Worm (Caenorhabditis elegans): ENCODE measurements around the gene B0457.6.

B0457.6 gene

ce11 chrII:8889589-8889988 is 32.6 kb upstream of the B0457.6 start:
- TF ChIP-seq ceh-36 (tag; optimal IDR thresholded peaks at IDR 0.05) (no peak), sea-1 (GFP tag; conservative IDR thresholded peaks at IDR 0.05) (no peak), tbx-11 (GFP tag; IDR thresholded peaks at IDR 0.05) (no peak), scrt-1 (GFP tag; IDR thresholded peaks at IDR 0.05) (no peak), ama-1 (optimal IDR thresholded peaks at IDR 0.05) (no peak), ets-7 (tag; optimal IDR thresholded peaks at IDR 0.05) (no peak), pes-1 (GFP tag; IDR thresholded peaks at IDR 0.05) (no peak), aly-1 (tag; optimal IDR thresholded peaks at IDR 0.05) (no peak), hmg-4 (GFP tag; optimal IDR thresholded peaks at IDR 0.05) (no peak), ceh-13 (GFP tag; optimal IDR thresholded peaks at IDR 0.05) (no peak)

DNA sequence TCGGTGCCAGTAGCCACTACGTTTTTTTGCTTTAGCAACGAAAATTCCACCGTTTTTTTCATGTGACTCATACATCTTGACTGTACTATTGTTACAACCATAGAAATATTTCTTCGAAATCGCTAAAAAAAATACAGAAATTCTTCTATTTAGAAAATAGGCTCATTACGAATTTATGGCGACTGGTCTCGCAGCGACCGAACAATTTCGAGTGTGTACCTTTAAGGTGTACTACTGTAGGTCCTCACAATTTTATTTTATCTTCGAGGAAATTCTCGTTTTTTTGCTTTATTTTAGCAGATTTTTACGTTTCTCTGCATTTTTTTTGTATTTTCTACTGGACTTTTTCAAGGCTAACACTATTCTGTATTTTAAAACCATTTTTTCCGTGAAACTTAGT is 32.2 kb upstream of the B0457.6 start:
- TF ChIP-seq ceh-13 (GFP tag; optimal IDR thresholded peaks at IDR 0.05) = no peak
- no peak for TF ChIP-seq tbx-37 (GFP tag; conservative IDR thresholded peaks at IDR 0.05)
- no peak for TF ChIP-seq ama-1 (optimal IDR thresholded peaks at IDR 0.05)
- no peak for TF ChIP-seq flt-1 (GFP tag; IDR thresholded peaks at IDR 0.05)
- TF ChIP-seq hnd-1 (tag; optimal IDR thresholded peaks at IDR 0.05) = no peak
- no peak for TF ChIP-seq pes-1 (GFP tag; IDR thresholded peaks at IDR 0.05)
- no peak for TF ChIP-seq scrt-1 (GFP tag; IDR thresholded peaks at IDR 0.05)
- no peak for TF ChIP-seq sea-1 (GFP tag; conservative IDR thresholded peaks at IDR 0.05)
- no peak for TF ChIP-seq B0310.2 (tag; optimal IDR thresholded peaks at IDR 0.05)
- no peak for TF ChIP-seq tra-4 (tag; optimal IDR thresholded peaks at IDR 0.05)
- TF ChIP-seq ets-7 (tag; optimal IDR thresholded peaks at IDR 0.05) = no peak
- no peak for TF ChIP-seq aly-1 (tag; optimal IDR thresholded peaks at IDR 0.05)
- no peak for TF ChIP-seq tbx-11 (GFP tag; IDR thresholded peaks at IDR 0.05)
- TF ChIP-seq hmbx-1 (tag; optimal IDR thresholded peaks at IDR 0.05) = no peak
- no peak for TF ChIP-seq ceh-36 (tag; optimal IDR thresholded peaks at IDR 0.05)
- TF ChIP-seq hmg-4 (GFP tag; optimal IDR thresholded peaks at IDR 0.05) = no peak
- TF ChIP-seq F13C5.2 (tag; optimal IDR thresholded peaks at IDR 0.05) = no peak

DNA sequence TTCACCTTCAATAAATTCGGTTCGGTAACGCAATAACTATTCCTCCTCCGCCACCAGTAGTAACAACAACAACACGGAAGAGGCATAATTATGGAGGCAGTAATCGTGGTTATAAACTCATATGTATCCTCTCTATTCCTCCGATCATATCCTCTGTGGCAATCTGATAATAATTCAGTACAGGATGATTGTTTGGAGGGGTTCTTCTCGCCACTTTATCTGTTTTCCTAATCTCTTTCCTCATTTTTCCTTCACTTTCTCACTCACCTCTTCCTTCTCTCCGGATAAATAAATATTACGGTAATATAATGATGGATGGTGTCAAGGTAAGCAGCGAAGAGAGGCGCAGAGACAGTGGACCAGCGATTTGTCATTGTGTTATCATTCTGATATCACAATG is 31.7 kb upstream of the B0457.6 start:
- TF ChIP-seq ceh-36 (tag; optimal IDR thresholded peaks at IDR 0.05) = no peak
- TF ChIP-seq ama-1 (optimal IDR thresholded peaks at IDR 0.05) = no peak
- TF ChIP-seq sea-1 (GFP tag; conservative IDR thresholded peaks at IDR 0.05) = no peak
- TF ChIP-seq flt-1 (GFP tag; IDR thresholded peaks at IDR 0.05) = no peak
- TF ChIP-seq aly-1 (tag; optimal IDR thresholded peaks at IDR 0.05) = no peak
- no peak for TF ChIP-seq B0310.2 (tag; optimal IDR thresholded peaks at IDR 0.05)
- TF ChIP-seq F13C5.2 (tag; optimal IDR thresholded peaks at IDR 0.05) = no peak
- no peak for TF ChIP-seq tra-4 (tag; optimal IDR thresholded peaks at IDR 0.05)
- no peak for TF ChIP-seq hmbx-1 (tag; optimal IDR thresholded peaks at IDR 0.05)
- TF ChIP-seq hmg-4 (GFP tag; optimal IDR thresholded peaks at IDR 0.05) = no peak
- no peak for TF ChIP-seq ceh-13 (GFP tag; optimal IDR thresholded peaks at IDR 0.05)
- TF ChIP-seq hnd-1 (tag; optimal IDR thresholded peaks at IDR 0.05) = no peak
- no peak for TF ChIP-seq tbx-37 (GFP tag; conservative IDR thresholded peaks at IDR 0.05)
- TF ChIP-seq pes-1 (GFP tag; IDR thresholded peaks at IDR 0.05) = no peak
- TF ChIP-seq tbx-11 (GFP tag; IDR thresholded peaks at IDR 0.05) = no peak
- no peak for TF ChIP-seq ets-7 (tag; optimal IDR thresholded peaks at IDR 0.05)
- TF ChIP-seq scrt-1 (GFP tag; IDR thresholded peaks at IDR 0.05) = no peak

- TF ChIP-seq tbx-11 (GFP tag; IDR thresholded peaks at IDR 0.05) = no peak
- TF ChIP-seq ceh-36 (tag; optimal IDR thresholded peaks at IDR 0.05) = no peak
- no peak for TF ChIP-seq scrt-1 (GFP tag; IDR thresholded peaks at IDR 0.05)
- no peak for TF ChIP-seq hnd-1 (tag; optimal IDR thresholded peaks at IDR 0.05)
- TF ChIP-seq tbx-37 (GFP tag; conservative IDR thresholded peaks at IDR 0.05) = no peak
- TF ChIP-seq ama-1 (optimal IDR thresholded peaks at IDR 0.05) = no peak
- TF ChIP-seq B0310.2 (tag; optimal IDR thresholded peaks at IDR 0.05) = no peak
- no peak for TF ChIP-seq hmbx-1 (tag; optimal IDR thresholded peaks at IDR 0.05)
- TF ChIP-seq pes-1 (GFP tag; IDR thresholded peaks at IDR 0.05) = no peak
- TF ChIP-seq ceh-13 (GFP tag; optimal IDR thresholded peaks at IDR 0.05) = no peak
- TF ChIP-seq tra-4 (tag; optimal IDR thresholded peaks at IDR 0.05) = no peak
- TF ChIP-seq F13C5.2 (tag; optimal IDR thresholded peaks at IDR 0.05) = no peak
- TF ChIP-seq hmg-4 (GFP tag; optimal IDR thresholded peaks at IDR 0.05) = no peak
- TF ChIP-seq ets-7 (tag; optimal IDR thresholded peaks at IDR 0.05) = no peak
- TF ChIP-seq sea-1 (GFP tag; conservative IDR thresholded peaks at IDR 0.05) = no peak
- no peak for TF ChIP-seq flt-1 (GFP tag; IDR thresholded peaks at IDR 0.05)
- TF ChIP-seq aly-1 (tag; optimal IDR thresholded peaks at IDR 0.05) = no peak
Measured at ce11 chrII:8891042-8891441, 31.2 kb upstream of the B0457.6 start.

- no peak for TF ChIP-seq ceh-36 (tag; optimal IDR thresholded peaks at IDR 0.05)
- TF ChIP-seq scrt-1 (GFP tag; IDR thresholded peaks at IDR 0.05) = no peak
- no peak for TF ChIP-seq aly-1 (tag; optimal IDR thresholded peaks at IDR 0.05)
- no peak for TF ChIP-seq tbx-11 (GFP tag; IDR thresholded peaks at IDR 0.05)
- TF ChIP-seq tbx-37 (GFP tag; conservative IDR thresholded peaks at IDR 0.05) = no peak
- no peak for TF ChIP-seq pes-1 (GFP tag; IDR thresholded peaks at IDR 0.05)
- TF ChIP-seq tra-4 (tag; optimal IDR thresholded peaks at IDR 0.05) = no peak
- TF ChIP-seq ceh-13 (GFP tag; optimal IDR thresholded peaks at IDR 0.05) = no peak
- no peak for TF ChIP-seq hnd-1 (tag; optimal IDR thresholded peaks at IDR 0.05)
- no peak for TF ChIP-seq flt-1 (GFP tag; IDR thresholded peaks at IDR 0.05)
- no peak for TF ChIP-seq hmbx-1 (tag; optimal IDR thresholded peaks at IDR 0.05)
Measured at ce11 chrII:8891606-8892005, 30.6 kb upstream of the B0457.6 start.

DNA sequence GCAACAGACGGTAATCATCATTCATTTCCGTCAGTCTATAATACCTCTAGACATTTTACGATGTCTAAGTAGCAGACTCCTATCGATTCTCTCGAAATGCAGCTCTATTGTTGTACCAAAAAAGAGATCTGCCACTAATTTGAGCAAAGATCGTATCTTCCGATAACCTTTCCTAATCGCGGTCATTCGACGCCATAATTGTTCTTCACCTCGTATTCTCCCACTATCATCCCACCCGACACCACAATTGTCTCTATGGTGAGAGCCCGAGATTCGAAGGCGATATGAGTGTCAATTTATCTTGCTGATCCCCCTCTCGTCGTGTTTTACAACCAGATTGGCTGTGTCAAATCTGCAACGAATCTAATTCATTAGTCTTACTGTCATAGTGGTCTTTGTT is 26.8 kb upstream of the B0457.6 start:
- TF ChIP-seq pes-1 (GFP tag; IDR thresholded peaks at IDR 0.05) (no peak), sea-1 (GFP tag; conservative IDR thresholded peaks at IDR 0.05) (no peak), scrt-1 (GFP tag; IDR thresholded peaks at IDR 0.05) (no peak), B0310.2 (tag; optimal IDR thresholded peaks at IDR 0.05) (no peak)

DNA sequence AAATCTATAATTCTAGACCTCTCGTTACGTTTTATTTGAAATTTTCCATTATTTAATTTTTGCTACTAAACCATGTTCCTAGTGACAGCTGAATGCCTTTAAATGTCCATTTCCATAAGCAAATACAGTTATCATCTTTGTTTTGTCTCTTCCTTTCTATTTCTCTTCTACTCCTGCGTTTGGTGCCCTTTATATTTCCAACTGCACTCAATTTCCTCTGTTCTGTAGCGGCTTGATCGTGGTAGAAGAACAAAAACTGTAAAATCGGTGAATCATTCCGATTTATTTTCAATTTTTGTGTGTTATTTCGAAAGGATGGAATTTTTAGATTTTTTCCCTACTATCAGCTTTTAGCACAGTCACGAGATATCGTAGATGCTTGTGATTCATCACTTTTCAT is 26.3 kb upstream of the B0457.6 start:
- TF ChIP-seq hmg-4 (GFP tag; optimal IDR thresholded peaks at IDR 0.05) = no peak
- TF ChIP-seq tra-4 (tag; optimal IDR thresholded peaks at IDR 0.05) = no peak
- no peak for TF ChIP-seq hmbx-1 (tag; optimal IDR thresholded peaks at IDR 0.05)
- no peak for TF ChIP-seq F13C5.2 (tag; optimal IDR thresholded peaks at IDR 0.05)
- TF ChIP-seq tbx-37 (GFP tag; conservative IDR thresholded peaks at IDR 0.05) = no peak
- TF ChIP-seq scrt-1 (GFP tag; IDR thresholded peaks at IDR 0.05) = no peak
- TF ChIP-seq hnd-1 (tag; optimal IDR thresholded peaks at IDR 0.05) = no peak
- no peak for TF ChIP-seq tbx-11 (GFP tag; IDR thresholded peaks at IDR 0.05)
- TF ChIP-seq flt-1 (GFP tag; IDR thresholded peaks at IDR 0.05) = no peak
- TF ChIP-seq ceh-36 (tag; optimal IDR thresholded peaks at IDR 0.05) = no peak
- no peak for TF ChIP-seq pes-1 (GFP tag; IDR thresholded peaks at IDR 0.05)
- TF ChIP-seq ceh-13 (GFP tag; optimal IDR thresholded peaks at IDR 0.05) = no peak
- no peak for TF ChIP-seq B0310.2 (tag; optimal IDR thresholded peaks at IDR 0.05)
- no peak for TF ChIP-seq sea-1 (GFP tag; conservative IDR thresholded peaks at IDR 0.05)
- TF ChIP-seq ama-1 (optimal IDR thresholded peaks at IDR 0.05) = no peak
- no peak for TF ChIP-seq aly-1 (tag; optimal IDR thresholded peaks at IDR 0.05)
- no peak for TF ChIP-seq ets-7 (tag; optimal IDR thresholded peaks at IDR 0.05)
